Worm (Caenorhabditis elegans): Measurements from ENCODE around the gene W03B1.3.
A peak's percentile ranks its signal among the peaks of the same experiment; 100 is the strongest.
"Not testable (repeated sequence)": the region's sequence is repeated elsewhere in the genome, so short reads cannot be mapped to it uniquely, and the experiment has no call there.

The W03B1.3 gene

DNA sequence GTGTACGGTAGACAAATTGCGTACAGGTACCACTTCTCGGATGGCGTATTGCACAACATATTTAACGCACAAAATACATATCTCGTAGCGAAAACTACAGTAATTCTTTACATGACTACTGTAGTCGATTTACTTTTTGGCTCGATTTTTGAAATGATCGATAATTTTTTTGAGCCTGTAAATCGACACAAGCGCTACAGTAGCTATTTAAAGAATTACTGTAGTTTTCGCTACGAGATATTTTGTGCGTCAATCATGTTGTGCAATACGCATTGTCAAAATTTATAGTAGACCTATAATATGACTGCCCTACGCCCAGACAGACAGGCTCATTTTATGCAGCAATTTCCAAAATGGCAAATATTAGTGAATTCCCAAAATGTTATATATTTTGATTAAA lies 12.1 kb upstream of the W03B1.3 start, which contains the start of gene W03B1.5:
W03B1.5 (plus strand) TSS at position 301 of the 400 bp plus-strand sequence.
- not testable (repeated sequence) for TF ChIP-seq drap-1 (GFP tag; optimal IDR thresholded peaks at IDR 0.05); ztf-11 (tag; optimal IDR thresholded peaks at IDR 0.05); mls-2 (tag; optimal IDR thresholded peaks at IDR 0.05)

DNA sequence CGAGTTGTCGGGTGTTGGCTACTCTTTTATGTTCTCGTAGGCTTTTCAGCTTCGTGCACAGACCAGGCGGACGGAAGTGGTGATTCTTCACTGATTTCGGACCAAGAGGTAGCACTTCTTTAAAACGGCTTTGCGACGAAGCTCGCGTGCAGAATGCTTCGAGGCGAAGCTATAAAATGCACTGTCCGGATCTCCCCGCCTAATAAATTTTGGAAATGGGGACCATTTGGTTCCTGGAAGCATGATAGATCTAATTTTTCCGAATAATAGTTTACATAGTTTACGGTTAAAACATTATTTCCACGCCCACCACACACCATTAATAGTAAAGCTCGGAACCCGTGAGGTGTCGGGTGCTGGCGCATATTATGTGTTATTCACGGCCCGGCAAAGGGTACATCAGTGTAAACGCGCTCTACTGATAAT lies 11.6 kb upstream of the W03B1.3 start:
- no peak for TF ChIP-seq ztf-11 (tag; optimal IDR thresholded peaks at IDR 0.05)
- TF ChIP-seq ceh-43 (GFP tag; optimal IDR thresholded peaks at IDR 0.05): no peak
- no peak for TF ChIP-seq M03D4.4 (tag; optimal IDR thresholded peaks at IDR 0.05)
- no peak for TF ChIP-seq lin-32 (GFP tag; optimal IDR thresholded peaks at IDR 0.05)
- no peak for TF ChIP-seq ceh-83 (GFP tag; optimal IDR thresholded peaks at IDR 0.05)
- TF ChIP-seq unc-120 (tag; optimal IDR thresholded peaks at IDR 0.05; ENCODE audit: poor library complexity, severe bottlenecking): no peak
- TF ChIP-seq pha-4 (tag; optimal IDR thresholded peaks at IDR 0.05): no peak
- TF ChIP-seq hlh-1 (tag; optimal IDR thresholded peaks at IDR 0.05): no peak
- no peak for TF ChIP-seq snpc-4 (tag; optimal IDR thresholded peaks at IDR 0.05)
- TF ChIP-seq ceh-39 (tag; optimal IDR thresholded peaks at IDR 0.05): no peak
- no peak for TF ChIP-seq flh-1 (GFP tag; optimal IDR thresholded peaks at IDR 0.05)
- TF ChIP-seq blmp-1 (tag; optimal IDR thresholded peaks at IDR 0.05): no peak

DNA sequence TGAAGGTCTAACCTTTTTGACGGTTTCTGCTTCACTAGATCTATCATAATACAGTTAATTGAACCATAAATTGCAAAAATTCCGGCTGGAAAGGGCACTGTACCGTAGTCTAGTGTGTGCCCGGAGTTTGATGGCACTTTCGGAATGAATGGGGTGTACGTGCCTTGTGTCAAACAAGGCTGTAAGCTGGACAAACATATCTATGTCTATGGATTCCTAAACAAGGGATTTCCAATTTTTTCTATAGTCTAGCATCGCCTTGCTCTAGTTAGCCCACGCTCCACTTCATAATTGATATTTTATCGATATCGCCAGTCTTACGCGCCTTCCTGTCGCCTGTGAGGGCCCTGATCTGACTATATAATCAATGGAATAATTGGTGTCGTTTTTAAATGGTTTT lies 10.5 kb upstream of the W03B1.3 start, which contains the start of gene oac-52:
oac-52 (minus strand) TSS at position 101 of the 400 bp plus-strand sequence.
- TF ChIP-seq ceh-83 (GFP tag; optimal IDR thresholded peaks at IDR 0.05): no peak
- no peak for TF ChIP-seq mep-1 (tag; optimal IDR thresholded peaks at IDR 0.05)
- no peak for TF ChIP-seq nhr-237 (tag; optimal IDR thresholded peaks at IDR 0.05)
- TF ChIP-seq nhr-76 (tag; optimal IDR thresholded peaks at IDR 0.05): no peak
- no peak for TF ChIP-seq ceh-43 (GFP tag; optimal IDR thresholded peaks at IDR 0.05)
- no peak for TF ChIP-seq ceh-39 (tag; optimal IDR thresholded peaks at IDR 0.05)

DNA sequence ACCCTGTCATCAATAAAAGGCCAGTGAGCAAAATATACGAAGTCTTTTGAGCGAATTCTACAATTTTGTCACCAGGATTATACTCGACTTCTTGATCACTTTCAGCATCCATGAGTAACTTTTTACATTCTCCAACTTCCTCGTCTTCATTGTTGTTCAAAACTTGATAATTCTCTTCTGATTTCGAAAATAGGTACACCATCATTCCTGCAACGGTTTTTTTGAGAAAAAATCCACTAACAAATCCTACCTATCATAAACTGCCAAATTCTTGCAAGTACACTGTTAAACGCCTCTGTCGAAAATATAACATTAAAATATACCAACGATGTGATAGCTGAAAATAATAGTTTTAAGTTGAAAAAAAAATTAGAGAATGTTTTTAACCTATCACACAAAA lies 8.8 kb upstream of the W03B1.3 start:
- TF ChIP-seq ceh-83 (GFP tag; optimal IDR thresholded peaks at IDR 0.05): no peak

DNA sequence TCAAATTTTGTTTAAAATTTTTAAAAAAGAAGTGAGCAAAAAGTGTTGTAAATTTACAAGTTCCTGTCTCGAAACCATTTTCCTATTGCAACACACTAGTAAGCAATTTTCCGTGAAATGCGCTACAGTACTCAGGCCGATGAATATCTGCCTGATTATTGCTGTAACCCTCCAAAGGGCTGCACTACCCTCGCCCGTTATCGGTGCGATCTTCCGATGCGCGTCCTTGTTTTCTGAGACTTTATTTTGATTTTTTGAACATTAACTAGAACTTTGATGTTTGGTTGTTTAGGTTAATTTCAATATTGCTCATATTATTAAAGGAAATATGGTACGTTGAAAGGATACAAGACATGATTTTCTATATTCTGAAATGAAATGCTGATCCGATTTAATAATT lies 2.2 kb upstream of the W03B1.3 start:
- TF ChIP-seq nhr-76 (tag; optimal IDR thresholded peaks at IDR 0.05) (no peak), elt-1 (tag; optimal IDR thresholded peaks at IDR 0.05; ENCODE audit: borderline replicate concordance, insufficient read depth) (peak; percentile 70), flh-1 (GFP tag; optimal IDR thresholded peaks at IDR 0.05) (no peak), unc-62 (GFP tag; optimal IDR thresholded peaks at IDR 0.05) (no peak), sem-2 (GFP tag; optimal IDR thresholded peaks at IDR 0.05) (no peak), ztf-11 (tag; optimal IDR thresholded peaks at IDR 0.05) (no peak), lin-32 (GFP tag; optimal IDR thresholded peaks at IDR 0.05) (no peak)

DNA sequence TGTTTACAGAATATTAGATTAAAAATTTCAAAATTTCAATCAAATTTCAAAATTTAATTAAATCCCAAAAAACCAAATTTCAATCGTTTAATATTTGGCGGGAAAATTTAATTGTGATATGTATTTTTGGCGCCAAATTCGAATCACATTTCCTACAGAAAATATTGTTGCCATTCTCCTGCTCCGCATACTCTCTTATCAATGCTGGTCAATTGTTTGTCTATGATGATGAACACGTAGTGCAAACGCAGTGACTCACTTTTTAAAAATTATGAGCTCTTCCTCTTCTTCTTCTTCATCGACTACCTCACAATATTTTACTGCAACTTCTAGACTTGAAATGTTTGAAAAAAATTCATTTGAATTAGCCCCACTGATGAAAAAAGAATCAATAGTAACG lies 9.6 kb downstream of the W03B1.3 start, which contains the start of gene trpl-2:
trpl-2 (plus strand) TSS at position 210 of the 400 bp plus-strand sequence.
- TF ChIP-seq sptf-1 (tag; optimal IDR thresholded peaks at IDR 0.05): no peak
- TF ChIP-seq ceh-43 (GFP tag; optimal IDR thresholded peaks at IDR 0.05): no peak
- TF ChIP-seq lin-32 (GFP tag; optimal IDR thresholded peaks at IDR 0.05): no peak
- no peak for TF ChIP-seq ceh-39 (tag; optimal IDR thresholded peaks at IDR 0.05)
- TF ChIP-seq elt-3 (tag; optimal IDR thresholded peaks at IDR 0.05): no peak
- TF ChIP-seq cnd-1 (tag; optimal IDR thresholded peaks at IDR 0.05): no peak
- no peak for TF ChIP-seq lin-13 (tag; optimal IDR thresholded peaks at IDR 0.05)
- TF ChIP-seq blmp-1 (tag; optimal IDR thresholded peaks at IDR 0.05): no peak
- no peak for TF ChIP-seq pha-4 (tag; optimal IDR thresholded peaks at IDR 0.05)
- TF ChIP-seq unc-39 (tag; optimal IDR thresholded peaks at IDR 0.05): no peak
- TF ChIP-seq bed-3 (GFP tag; optimal IDR thresholded peaks at IDR 0.05): no peak
- TF ChIP-seq nhr-76 (tag; optimal IDR thresholded peaks at IDR 0.05): no peak
- no peak for TF ChIP-seq nhr-237 (tag; optimal IDR thresholded peaks at IDR 0.05)
- no peak for TF ChIP-seq ceh-83 (GFP tag; optimal IDR thresholded peaks at IDR 0.05)
- TF ChIP-seq nhr-28 (tag; optimal IDR thresholded peaks at IDR 0.05): no peak
- TF ChIP-seq mls-2 (tag; optimal IDR thresholded peaks at IDR 0.05): no peak
- TF ChIP-seq flh-1 (GFP tag; optimal IDR thresholded peaks at IDR 0.05): no peak
- no peak for TF ChIP-seq hlh-1 (tag; optimal IDR thresholded peaks at IDR 0.05)
- TF ChIP-seq nhr-2 (tag; optimal IDR thresholded peaks at IDR 0.05): no peak

All from whole organism, mixed stage, embryonic.